Worm (Caenorhabditis elegans) whole organism, L1 larva: Measurements from ENCODE around the gene mfsd-13.2.

ENCODE experiments used
- C16A3.4 ChIP-seq: fragments of 150-350 bp; optimal IDR thresholded peaks from 2 replicates; lab custom pipeline; 2014; ENCODE audit warnings: missing biosample characterization, missing genetic modification characterization
- Y116A8C.19 ChIP-seq: sonication (generic microtip); optimal IDR thresholded peaks from 2 replicates; lab custom pipeline; 2016; ENCODE audit warnings: missing compliant biosample characterization, missing genetic modification characterization, borderline replicate concordance
- ama-1 ChIP-seq: fragments of 150-350 bp; optimal IDR thresholded peaks from 2 replicates; lab custom pipeline; 2014
- blmp-1 ChIP-seq: fragments of 150-350 bp; optimal IDR thresholded peaks from 2 replicates; lab custom pipeline; 2014; ENCODE audit warnings: missing biosample characterization, missing genetic modification characterization
- ceh-63 ChIP-seq: fragments of 200-800 bp; sonication (Bioruptor generic); optimal IDR thresholded peaks from 2 replicates; lab custom pipeline; 2018; ENCODE audit warnings: mild to moderate bottlenecking, missing genetic modification characterization, missing compliant biosample characterization
- ceh-8 ChIP-seq: fragments of 200-800 bp; sonication (Bioruptor generic); optimal IDR thresholded peaks from 2 replicates; lab custom pipeline; 2018; ENCODE audit warnings: mild to moderate bottlenecking, missing genetic modification characterization, moderate library complexity, missing compliant biosample characterization
- ceh-90 ChIP-seq: sonication (generic microtip); optimal IDR thresholded peaks from 2 replicates; lab custom pipeline; 2016; ENCODE audit warnings: missing genetic modification characterization, missing compliant biosample characterization
- ces-1 ChIP-seq: fragments of 150-350 bp; optimal IDR thresholded peaks from 2 replicates; lab custom pipeline; 2014; ENCODE audit warnings: missing biosample characterization, missing genetic modification reagents, missing genetic modification characterization
- dpl-1 ChIP-seq, 3 experiments: fragments of 150-350 bp in 2 of 3; sonication (generic microtip) in 1 of 3; optimal IDR thresholded peaks; 2 replicates each; lab custom pipeline; 2014 to 2017; ENCODE audit warnings: missing biosample characterization in 3 of 3, missing genetic modification characterization in 3 of 3, missing genetic modification reagents in 3 of 3
- efl-1 ChIP-seq, 4 experiments: fragments of 150-350 bp; optimal IDR thresholded peaks in 3 of 4; peaks in 1 of 4; 1 replicate in 1 of 4; 2 replicates in 3 of 4; lab custom pipeline; 2014; ENCODE audit warnings: missing biosample characterization in 2 of 4, missing genetic modification characterization in 2 of 4, missing genetic modification reagents in 2 of 4
- egl-27 ChIP-seq, 2 experiments: fragments of 150-350 bp in 1 of 2; sonication (generic microtip); optimal IDR thresholded peaks; 3 replicates each; lab custom pipeline; 2017 to 2018; ENCODE audit warnings: missing biosample characterization in 2 of 2, missing genetic modification characterization in 2 of 2, missing genetic modification reagents in 2 of 2
- elt-2 ChIP-seq: sonication (generic microtip); optimal IDR thresholded peaks from 2 replicates; lab custom pipeline; 2016; ENCODE audit warnings: missing genetic modification characterization, mild to moderate bottlenecking, inconsistent platforms, missing compliant biosample characterization, missing genetic modification reagents
- fkh-10 ChIP-seq: sonication (generic microtip); optimal IDR thresholded peaks from 2 replicates; lab custom pipeline; 2017; ENCODE audit warnings: missing biosample characterization, missing genetic modification reagents, missing genetic modification characterization
- fkh-4 ChIP-seq: sonication (generic microtip); optimal IDR thresholded peaks from 2 replicates; lab custom pipeline; 2016; ENCODE audit warnings: missing compliant biosample characterization, missing genetic modification characterization, borderline replicate concordance
- fkh-8 ChIP-seq: sonication (generic microtip); optimal IDR thresholded peaks from 2 replicates; lab custom pipeline; 2016; ENCODE audit warnings: mild to moderate bottlenecking, missing genetic modification characterization, missing compliant biosample characterization
- irx-1 ChIP-seq: sonication (generic microtip); optimal IDR thresholded peaks from 2 replicates; lab custom pipeline; 2016; ENCODE audit warnings: missing genetic modification characterization, missing compliant biosample characterization
- isw-1 ChIP-seq: fragments of 200-800 bp; sonication (Bioruptor generic); IDR thresholded peaks from 2 replicates; pipeline ENCODE4 v1.3.6; 2022; ENCODE audit warnings: missing genetic modification characterization, missing compliant biosample characterization
- lin-13 ChIP-seq: fragments of 150-350 bp; optimal IDR thresholded peaks from 2 replicates; lab custom pipeline; 2014; ENCODE audit warnings: missing biosample characterization, missing genetic modification reagents, missing genetic modification characterization
- lin-14 ChIP-seq: fragments of 200-800 bp; sonication (Bioruptor generic); optimal IDR thresholded peaks from 2 replicates; lab custom pipeline; 2018; ENCODE audit warnings: mild to moderate bottlenecking, missing genetic modification characterization, moderate library complexity, missing compliant biosample characterization
- lsy-2 ChIP-seq, 2 experiments: fragments of 150-350 bp; optimal IDR thresholded peaks; 2 replicates each; lab custom pipeline; 2014; ENCODE audit warnings: missing biosample characterization in 2 of 2, missing genetic modification characterization in 2 of 2
- mdl-1 ChIP-seq, 2 experiments: fragments of 150-350 bp; optimal IDR thresholded peaks; 2 replicates each; lab custom pipeline; 2014 to 2017; ENCODE audit warnings: missing biosample characterization in 2 of 2, missing genetic modification characterization in 2 of 2, inconsistent platforms in 1 of 2
- mep-1 ChIP-seq: fragments of 150-350 bp; optimal IDR thresholded peaks from 2 replicates; lab custom pipeline; 2014; ENCODE audit warnings: missing biosample characterization, missing genetic modification characterization
- nhr-11 ChIP-seq: fragments of 150-350 bp; optimal IDR thresholded peaks from 2 replicates; lab custom pipeline; 2014; ENCODE audit warnings: missing biosample characterization, missing genetic modification characterization
- nhr-12 ChIP-seq: sonication (generic microtip); optimal IDR thresholded peaks from 2 replicates; lab custom pipeline; 2017; ENCODE audit warnings: missing biosample characterization, missing genetic modification characterization
- nhr-237 ChIP-seq: fragments of 150-350 bp; optimal IDR thresholded peaks from 2 replicates; lab custom pipeline; 2014; ENCODE audit warnings: missing biosample characterization, missing genetic modification characterization
- nhr-28 ChIP-seq: fragments of 150-350 bp; optimal IDR thresholded peaks from 2 replicates; lab custom pipeline; 2014; ENCODE audit warnings: missing biosample characterization, missing genetic modification characterization
- nhr-71 ChIP-seq: sonication (generic microtip); optimal IDR thresholded peaks from 2 replicates; lab custom pipeline; 2016; ENCODE audit warnings: mild to moderate bottlenecking, missing genetic modification characterization, moderate library complexity, missing compliant biosample characterization
- nhr-76 ChIP-seq: sonication (generic microtip); optimal IDR thresholded peaks from 2 replicates; lab custom pipeline; 2017; ENCODE audit warnings: missing biosample characterization, missing genetic modification characterization
- nhr-84 ChIP-seq: sonication (generic microtip); optimal IDR thresholded peaks from 2 replicates; lab custom pipeline; 2017; ENCODE audit warnings: missing biosample characterization, missing genetic modification characterization
- nhr-85 ChIP-seq: sonication (generic microtip); peaks from one replicate; lab custom pipeline; 2016; ENCODE audit warnings: missing genetic modification characterization, inconsistent platforms, missing compliant biosample characterization
- nhr-90 ChIP-seq: sonication (generic microtip); optimal IDR thresholded peaks from 2 replicates; lab custom pipeline; 2016; ENCODE audit warnings: mild to moderate bottlenecking, missing genetic modification characterization, missing compliant biosample characterization; ENCODE audit not compliant: poor library complexity
- pag-3 ChIP-seq: sonication (generic microtip); optimal IDR thresholded peaks from 2 replicates; lab custom pipeline; 2017; ENCODE audit warnings: missing genetic modification characterization, mild to moderate bottlenecking, missing compliant biosample characterization, antibody characterized with exemption, borderline replicate concordance; ENCODE audit not compliant: insufficient read depth
- rnt-1 ChIP-seq: sonication (generic microtip); optimal IDR thresholded peaks from 2 replicates; lab custom pipeline; 2016; ENCODE audit warnings: mild to moderate bottlenecking, missing genetic modification characterization, moderate library complexity, missing compliant biosample characterization
- skn-1 ChIP-seq: fragments of 150-350 bp; optimal IDR thresholded peaks from 2 replicates; lab custom pipeline; 2014; ENCODE audit warnings: missing biosample characterization, missing genetic modification characterization
- snu-23 ChIP-seq: sonication (generic microtip); optimal IDR thresholded peaks from 2 replicates; lab custom pipeline; 2016; ENCODE audit warnings: missing genetic modification characterization, missing compliant biosample characterization
- tlp-1 ChIP-seq: fragments of 150-350 bp; optimal IDR thresholded peaks from 2 replicates; lab custom pipeline; 2014; ENCODE audit warnings: missing biosample characterization, missing genetic modification characterization
- unc-130 ChIP-seq: fragments of 150-350 bp; optimal IDR thresholded peaks from 2 replicates; lab custom pipeline; 2017; ENCODE audit warnings: missing biosample characterization, missing genetic modification characterization, inconsistent platforms
- unc-30 ChIP-seq: sonication (generic microtip); optimal IDR thresholded peaks from 2 replicates; lab custom pipeline; 2017; ENCODE audit warnings: missing biosample characterization, missing genetic modification characterization
- unc-98 ChIP-seq: fragments of 200-800 bp; sonication (Bioruptor generic); IDR thresholded peaks from 2 replicates; pipeline ENCODE4 v1.3.6; 2022; ENCODE audit warnings: missing genetic modification characterization, missing compliant biosample characterization
- xbp-1 ChIP-seq: sonication (generic microtip); optimal IDR thresholded peaks from 2 replicates; lab custom pipeline; 2016; ENCODE audit warnings: missing genetic modification characterization, missing compliant biosample characterization
- ztf-11 ChIP-seq, 2 experiments: sonication (generic microtip); optimal IDR thresholded peaks; 2 replicates each; lab custom pipeline; 2016 to 2017; ENCODE audit warnings: missing genetic modification characterization in 2 of 2, missing biosample characterization in 1 of 2, missing compliant biosample characterization in 1 of 2
- ztf-4 ChIP-seq: fragments of 150-350 bp; optimal IDR thresholded peaks from 2 replicates; lab custom pipeline; 2014; ENCODE audit warnings: missing biosample characterization, missing genetic modification characterization

The mfsd-13.2 gene

ce11 chrII:7157415-7157814 is 8.2 kb downstream of the mfsd-13.2 start (continued):
- TF ChIP-seq ceh-8 (no peak), tlp-1 (tag; lab: Kevin White, UChicago) (no peak), nhr-85 (tag; lab: Kevin White, UChicago) (peak; percentile 61), lin-14 (GFP tag; lab: Kevin White, UChicago) (peak; percentile 40), nhr-28 (tag; lab: Kevin White, UChicago) (no peak), nhr-90 (tag; lab: Kevin White, UChicago) (peak; percentile 19), C16A3.4 (tag; lab: Kevin White, UChicago) (peak; percentile 4), fkh-10 (GFP tag; lab: Kevin White, UChicago) (no peak), nhr-12 (tag; lab: Kevin White, UChicago) (no peak), ceh-90 (tag; lab: Kevin White, UChicago) (no peak), isw-1 (GFP tag; lab: Robert Waterston, UW) (no peak), fkh-8 (tag; lab: Kevin White, UChicago) (no peak), fkh-4 (tag; lab: Kevin White, UChicago) (no peak), ama-1 (no peak), elt-2 (peak; percentile 83), Y116A8C.19 (tag; lab: Kevin White, UChicago) (no peak), unc-98 (GFP tag; lab: Robert Waterston, UW) (no peak), irx-1 (tag; lab: Kevin White, UChicago) (no peak), unc-30 (tag; lab: Kevin White, UChicago) (no peak), pag-3 (tag; lab: Kevin White, UChicago) (no peak), nhr-76 (tag; lab: Kevin White, UChicago) (no peak), ztf-4 (tag; lab: Kevin White, UChicago) (no peak), lin-13 (GFP tag; lab: Kevin White, UChicago) (no peak), egl-27 (tag; optimal IDR thresholded peaks at IDR 0.05; lab: Kevin White, UChicago) (no peak), ceh-63 (GFP tag; lab: Kevin White, UChicago) (no peak), nhr-11 (tag; lab: Kevin White, UChicago) (no peak), ztf-11 (tag; optimal IDR thresholded peaks at IDR 0.05; lab: Kevin White, UChicago) (no peak), nhr-84 (tag; lab: Kevin White, UChicago) (no peak), nhr-237 (no peak), skn-1 (tag; lab: Kevin White, UChicago) (no peak), ces-1 (GFP tag; lab: Kevin White, UChicago) (no peak)

ce11 chrII:7155392-7155791 is 10.3 kb downstream of the mfsd-13.2 start, which contains the start of gene C27H5.2:
C27H5.2 (plus strand) TSS chrII:7155581.
- no peak for TF ChIP-seq dpl-1 (GFP tag; optimal IDR thresholded peaks at IDR 0.05; lab: Kevin White, UChicago)
- TF ChIP-seq xbp-1 (tag; lab: Kevin White, UChicago), result peak; percentile 12
- peak; percentile 20 for TF ChIP-seq nhr-85 (tag; lab: Kevin White, UChicago)
- TF ChIP-seq mep-1, result peak; percentile 12
- peak; percentile 5 for TF ChIP-seq snu-23 (GFP tag; lab: Kevin White, UChicago)
- TF ChIP-seq mdl-1 (tag; optimal IDR thresholded peaks at IDR 0.05; lab: Kevin White, UChicago), result no peak
- peak; percentile 13 for TF ChIP-seq nhr-71 (tag; lab: Kevin White, UChicago)
- TF ChIP-seq ama-1, result peak; percentile 26
- peak; percentile 42 for TF ChIP-seq lin-14 (GFP tag; lab: Kevin White, UChicago)
- TF ChIP-seq lsy-2 (tag; optimal IDR thresholded peaks at IDR 0.05; lab: Kevin White, UChicago), result peak in 1 of 2 experiments; percentile 8
- TF ChIP-seq unc-130 (tag; lab: Kevin White, UChicago), result no peak
- TF ChIP-seq blmp-1, result peak; percentile 33
- peak; percentile 18 for TF ChIP-seq rnt-1 (tag; lab: Kevin White, UChicago)
- peak; percentile 4 to 7 for TF ChIP-seq efl-1 (optimal IDR thresholded peaks at IDR 0.05; lab: Kevin White, UChicago)
- TF ChIP-seq efl-1 (GFP tag; optimal IDR thresholded peaks at IDR 0.05 in 1 of 2; lab: Kevin White, UChicago), result no peak
- TF ChIP-seq Y116A8C.19 (tag; lab: Kevin White, UChicago), result no peak
